Worm (Caenorhabditis elegans) whole organism, late embryonic: Measurements from ENCODE around the gene clec-33.

Experiments
- C38D4.7 ChIP-seq: fragments of 200-800 bp; sonication (Bioruptor generic); optimal IDR thresholded peaks from 2 replicates; lab custom pipeline; 2018; ENCODE audit warnings: mild to moderate bottlenecking, missing genetic modification characterization, moderate library complexity, missing compliant biosample characterization
- F13H6.1 ChIP-seq: sonication (generic microtip); optimal IDR thresholded peaks from 2 replicates; lab custom pipeline; 2016; ENCODE audit warnings: missing genetic modification characterization, missing compliant biosample characterization
- K09A11.1 ChIP-seq: sonication (generic microtip); optimal IDR thresholded peaks from 2 replicates; lab custom pipeline; 2017; ENCODE audit warnings: antibody characterized with exemption, mild to moderate bottlenecking, missing genetic modification characterization, missing compliant biosample characterization; ENCODE audit not compliant: insufficient read depth
- T23F11.4 ChIP-seq: fragments of 200-800 bp; sonication (Bioruptor generic); optimal IDR thresholded peaks from 2 replicates; lab custom pipeline; 2018; ENCODE audit warnings: mild to moderate bottlenecking, missing genetic modification characterization, missing compliant biosample characterization
- Y22D7AL.16 ChIP-seq: sonication (generic microtip); optimal IDR thresholded peaks from 2 replicates; lab custom pipeline; 2016; ENCODE audit warnings: missing genetic modification characterization, missing compliant biosample characterization
- ama-1 ChIP-seq: fragments of 150-350 bp; optimal IDR thresholded peaks from 2 replicates; lab custom pipeline; 2014
- ceh-19 ChIP-seq: fragments of 200-800 bp; sonication (Bioruptor generic); optimal IDR thresholded peaks from 2 replicates; lab custom pipeline; 2018; ENCODE audit warnings: mild to moderate bottlenecking, missing genetic modification characterization, missing compliant biosample characterization
- ceh-22 ChIP-seq: sonication (generic microtip); optimal IDR thresholded peaks from 2 replicates; lab custom pipeline; 2017; ENCODE audit warnings: missing biosample characterization, missing genetic modification characterization
- ceh-24 ChIP-seq: sonication (generic microtip); optimal IDR thresholded peaks from 2 replicates; lab custom pipeline; 2016; ENCODE audit warnings: mild to moderate bottlenecking, missing genetic modification characterization, missing compliant biosample characterization
- ceh-31 ChIP-seq: sonication (generic microtip); optimal IDR thresholded peaks from 2 replicates; lab custom pipeline; 2016; ENCODE audit warnings: missing genetic modification characterization, missing compliant biosample characterization
- ceh-45 ChIP-seq: fragments of 200-800 bp; sonication (Bioruptor generic); IDR thresholded peaks from 2 replicates; pipeline ENCODE4 v1.3.6; 2022; ENCODE audit warnings: missing genetic modification reagents, missing genetic modification characterization, missing compliant biosample characterization
- ceh-9 ChIP-seq: sonication (generic microtip); optimal IDR thresholded peaks from 2 replicates; lab custom pipeline; 2016; ENCODE audit warnings: mild to moderate bottlenecking, missing genetic modification characterization, inconsistent platforms, missing compliant biosample characterization
- dve-1 ChIP-seq: sonication (generic microtip); optimal IDR thresholded peaks from 2 replicates; lab custom pipeline; 2017; ENCODE audit warnings: antibody characterized with exemption, mild to moderate bottlenecking, missing genetic modification characterization, missing compliant biosample characterization
- elt-2 ChIP-seq: sonication (generic microtip); optimal IDR thresholded peaks from 2 replicates; lab custom pipeline; 2016; ENCODE audit warnings: missing genetic modification reagents, missing genetic modification characterization, missing compliant biosample characterization
- ets-4 ChIP-seq: sonication (generic microtip); optimal IDR thresholded peaks from 2 replicates; lab custom pipeline; 2016; ENCODE audit warnings: missing genetic modification characterization, missing compliant biosample characterization
- fkh-10 ChIP-seq: fragments of 150-350 bp; optimal IDR thresholded peaks from 2 replicates; lab custom pipeline; 2014; ENCODE audit warnings: missing biosample characterization, missing genetic modification reagents, missing genetic modification characterization
- fkh-6 ChIP-seq: sonication (generic microtip); optimal IDR thresholded peaks from 2 replicates; lab custom pipeline; 2016; ENCODE audit warnings: missing genetic modification characterization, missing compliant biosample characterization
- gmeb-2 ChIP-seq: sonication (generic microtip); optimal IDR thresholded peaks from 2 replicates; lab custom pipeline; 2016; ENCODE audit warnings: missing genetic modification characterization, inconsistent platforms, missing compliant biosample characterization
- hlh-15 ChIP-seq: sonication (generic microtip); optimal IDR thresholded peaks from 2 replicates; lab custom pipeline; 2016; ENCODE audit warnings: missing genetic modification characterization, missing compliant biosample characterization
- hlh-30 ChIP-seq: sonication (generic microtip); optimal IDR thresholded peaks from 2 replicates; lab custom pipeline; 2017; ENCODE audit warnings: antibody characterized with exemption, missing genetic modification characterization, missing compliant biosample characterization; ENCODE audit not compliant: insufficient read depth
- hlh-6 ChIP-seq: sonication (generic microtip); optimal IDR thresholded peaks from 2 replicates; lab custom pipeline; 2016; ENCODE audit warnings: missing genotype, missing genetic modification characterization, missing compliant biosample characterization
- hlh-8 ChIP-seq: sonication (generic microtip); optimal IDR thresholded peaks from 2 replicates; lab custom pipeline; 2016; ENCODE audit warnings: missing genotype, missing genetic modification characterization, missing compliant biosample characterization
- lim-6 ChIP-seq: sonication (generic microtip); optimal IDR thresholded peaks from 2 replicates; lab custom pipeline; 2016; ENCODE audit warnings: missing genetic modification characterization, missing compliant biosample characterization
- mec-3 ChIP-seq: sonication (generic microtip); optimal IDR thresholded peaks from 2 replicates; lab custom pipeline; 2016; ENCODE audit warnings: borderline replicate concordance, missing genetic modification characterization, missing compliant biosample characterization
- nhr-232 ChIP-seq: sonication (generic microtip); optimal IDR thresholded peaks from 2 replicates; lab custom pipeline; 2016; ENCODE audit warnings: missing genetic modification characterization, missing compliant biosample characterization
- odd-2 ChIP-seq: sonication (generic microtip); optimal IDR thresholded peaks from 2 replicates; lab custom pipeline; 2017; ENCODE audit warnings: antibody characterized with exemption, mild to moderate bottlenecking, missing genetic modification characterization, missing compliant biosample characterization
- pag-3 ChIP-seq: sonication (generic microtip); optimal IDR thresholded peaks from 2 replicates; lab custom pipeline; 2016; ENCODE audit warnings: missing compliant biosample characterization, missing genetic modification characterization, borderline replicate concordance
- pat-9 ChIP-seq: fragments of 200-800 bp; sonication (Bioruptor generic); optimal IDR thresholded peaks from 2 replicates; lab custom pipeline; 2018; ENCODE audit warnings: mild to moderate bottlenecking, missing genetic modification characterization, moderate library complexity, missing compliant biosample characterization
- pax-1 ChIP-seq: fragments of 150-350 bp; optimal IDR thresholded peaks from 2 replicates; lab custom pipeline; 2014; ENCODE audit warnings: missing biosample characterization, missing genetic modification characterization
- pha-2 ChIP-seq: sonication (generic microtip); optimal IDR thresholded peaks from 2 replicates; lab custom pipeline; 2017; ENCODE audit warnings: mild to moderate bottlenecking, missing genetic modification characterization, missing compliant biosample characterization
- pqm-1 ChIP-seq: sonication (generic microtip); optimal IDR thresholded peaks from 2 replicates; lab custom pipeline; 2016; ENCODE audit warnings: missing genetic modification characterization, missing compliant biosample characterization
- ref-2 ChIP-seq: sonication (generic microtip); optimal IDR thresholded peaks from 2 replicates; lab custom pipeline; 2016; ENCODE audit warnings: missing genetic modification characterization, missing compliant biosample characterization
- rnt-1 ChIP-seq: sonication (generic microtip); optimal IDR thresholded peaks from 2 replicates; lab custom pipeline; 2016; ENCODE audit warnings: missing genetic modification characterization, missing compliant biosample characterization
- sox-2 ChIP-seq: fragments of 200-800 bp; sonication (Bioruptor generic); IDR thresholded peaks from 2 replicates; pipeline ENCODE4 v1.3.6; 2022; ENCODE audit warnings: missing genetic modification reagents, missing genetic modification characterization, missing compliant biosample characterization
- syd-9 ChIP-seq: sonication (generic microtip); optimal IDR thresholded peaks from 2 replicates; lab custom pipeline; 2016; ENCODE audit warnings: mild to moderate bottlenecking, missing genetic modification characterization, moderate library complexity, missing compliant biosample characterization
- ttx-3 ChIP-seq: sonication (generic microtip); optimal IDR thresholded peaks from 2 replicates; lab custom pipeline; 2016; ENCODE audit warnings: missing genetic modification reagents, missing genetic modification characterization, missing compliant biosample characterization
- unc-3 ChIP-seq, 2 experiments: fragments of 200-800 bp in 1 of 2; sonication (Bioruptor generic) in 1 of 2; sonication (generic microtip) in 1 of 2; conservative IDR thresholded peaks in 1 of 2; optimal IDR thresholded peaks in 1 of 2; 2 replicates each; pipeline versions ENCODE4 v1.3.6 to Lab custom; 2016 to 2022; ENCODE audit warnings: missing compliant biosample characterization in 2 of 2, missing genetic modification characterization in 2 of 2, missing genetic modification reagents in 1 of 2
- unc-55 ChIP-seq: sonication (generic microtip); optimal IDR thresholded peaks from 2 replicates; lab custom pipeline; 2017; ENCODE audit warnings: missing biosample characterization, missing genetic modification reagents, missing genetic modification characterization
- zip-5 ChIP-seq: sonication (generic microtip); optimal IDR thresholded peaks from 2 replicates; lab custom pipeline; 2016; ENCODE audit warnings: missing genetic modification characterization, missing compliant biosample characterization

Gene clec-33

ce11 chrV:16861719-16862118, 7.9 kb downstream of the clec-33 start, which contains the start of the genes clec-32 and clec-24:
Gene clec-32, minus strand, starts transcription at chrV:16861819.
Gene clec-24, plus strand, starts transcription at chrV:16862012.
- no peak for TF ChIP-seq hlh-30 (tag; lab: Kevin White, UChicago)

- TF ChIP-seq ceh-45 (GFP tag; lab: Robert Waterston, UW) (no peak), gmeb-2 (tag; lab: Kevin White, UChicago) (no peak), unc-3 (GFP tag; conservative IDR thresholded peaks at IDR 0.05; lab: Robert Waterston, UW) (no peak), unc-3 (tag; optimal IDR thresholded peaks at IDR 0.05; lab: Kevin White, UChicago) (no peak), odd-2 (no peak), elt-2 (no peak), ceh-19 (GFP tag; lab: Kevin White, UChicago) (no peak), pha-2 (tag; lab: Kevin White, UChicago) (no peak), ceh-22 (tag; lab: Kevin White, UChicago) (no peak), Y22D7AL.16 (tag; lab: Kevin White, UChicago) (no peak), dve-1 (no peak), zip-5 (tag; lab: Kevin White, UChicago) (no peak)
Observed at ce11 chrV:16857977-16858479, 11.6 kb downstream of the clec-33 start, which contains the start of the genes clec-31 and clec-22. Gene clec-31, minus strand, starts transcription at chrV:16858077. Gene clec-22, plus strand, starts transcription at chrV:16858429.

- TF ChIP-seq ets-4 (tag; lab: Kevin White, UChicago) = no peak
- TF ChIP-seq ceh-31 = no peak
- TF ChIP-seq pqm-1 (tag; lab: Kevin White, UChicago) = no peak
- TF ChIP-seq F13H6.1 (tag; lab: Kevin White, UChicago) = no peak
- no peak for TF ChIP-seq ceh-22 (tag; lab: Kevin White, UChicago)
- TF ChIP-seq hlh-6 (tag; lab: Kevin White, UChicago) = no peak
- no peak for TF ChIP-seq ama-1 (lab: Kevin White, UChicago)
- no peak for TF ChIP-seq lim-6 (tag; lab: Kevin White, UChicago)
- TF ChIP-seq syd-9 (tag; lab: Kevin White, UChicago) = no peak
- no peak for TF ChIP-seq K09A11.1 (tag; lab: Kevin White, UChicago)
- TF ChIP-seq rnt-1 = no peak
- no peak for TF ChIP-seq T23F11.4 (GFP tag; lab: Kevin White, UChicago)
- TF ChIP-seq pag-3 = no peak
- no peak for TF ChIP-seq Y22D7AL.16 (tag; lab: Kevin White, UChicago)
- TF ChIP-seq odd-2 = no peak
- no peak for TF ChIP-seq ceh-9
- no peak for TF ChIP-seq hlh-15 (tag; lab: Kevin White, UChicago)
Observed at ce11 chrV:16853956-16854683, 15.5 kb downstream of the clec-33 start, which contains the start of the genes clec-35 and clec-27. Gene clec-35, minus strand, starts transcription at chrV:16854056. Gene clec-27, plus strand, starts transcription at chrV:16854633.

ce11 chrV:16852002-16852401, 17.6 kb downstream of the clec-33 start, which contains the start of gene clec-37:
Gene clec-37, minus strand, starts transcription at chrV:16852102.
- TF ChIP-seq fkh-6 (tag; lab: Kevin White, UChicago) (no peak), ref-2 (tag; lab: Kevin White, UChicago) (no peak), unc-3 (GFP tag; conservative IDR thresholded peaks at IDR 0.05; lab: Robert Waterston, UW) (no peak), unc-3 (tag; optimal IDR thresholded peaks at IDR 0.05; lab: Kevin White, UChicago) (no peak), zip-5 (tag; lab: Kevin White, UChicago) (no peak), ttx-3 (tag; lab: Kevin White, UChicago) (no peak), ceh-24 (tag; lab: Kevin White, UChicago) (no peak), pat-9 (tag; lab: Kevin White, UChicago) (no peak), pax-1 (no peak), C38D4.7 (no peak), hlh-30 (tag; lab: Kevin White, UChicago) (no peak), mec-3 (tag; lab: Kevin White, UChicago) (no peak), elt-2 (no peak), odd-2 (no peak), nhr-232 (tag; lab: Kevin White, UChicago) (no peak), fkh-10 (GFP tag; lab: Kevin White, UChicago) (no peak), hlh-6 (tag; lab: Kevin White, UChicago) (no peak), ets-4 (tag; lab: Kevin White, UChicago) (no peak), unc-55 (no peak), sox-2 (GFP tag; lab: Robert Waterston, UW) (no peak), hlh-8 (tag; lab: Kevin White, UChicago) (no peak)
- TF ChIP-seq, all 69 proteins: peak for 0
